Fruit fly (Drosophila melanogaster): Measurements from ENCODE around the gene Tango5.

Gene Tango5

dm6 chrX:10784812-10785638 is 20.8 kb upstream of the Tango5 start (continued):
- TF ChIP-seq Hr38 (GFP tag; optimal IDR thresholded peaks at IDR 0.05) (no peak), CG10631 (GFP tag; optimal IDR thresholded peaks at IDR 0.05) (no peak), Lpt (GFP tag; optimal IDR thresholded peaks at IDR 0.05) (no peak), Smox (GFP tag; optimal IDR thresholded peaks at IDR 0.05) (no peak), Met (GFP tag; optimal IDR thresholded peaks at IDR 0.05) (no peak), spab (GFP tag; optimal IDR thresholded peaks at IDR 0.05) (no peak), CG10669 (GFP tag; optimal IDR thresholded peaks at IDR 0.05) (no peak), CG7368 (GFP tag; optimal IDR thresholded peaks at IDR 0.05) (no peak), CG11762 (GFP tag; optimal IDR thresholded peaks at IDR 0.05; ENCODE audit: insufficient read depth) (peak; percentile 19), Eip78C (GFP tag) (peak; percentile 47), Ets21C (GFP tag; optimal IDR thresholded peaks at IDR 0.05) (no peak), CG15336 (GFP tag; IDR thresholded peaks at IDR 0.05) (no peak), acj6 (GFP tag; optimal IDR thresholded peaks at IDR 0.05) (no peak), eg (GFP tag; IDR thresholded peaks at IDR 0.05) (no peak), CG16779 (tag; optimal IDR thresholded peaks at IDR 0.05) (no peak), CG32006 (GFP tag; optimal IDR thresholded peaks at IDR 0.05) (peak; percentile 49), CG34406 (GFP tag; optimal IDR thresholded peaks at IDR 0.05) (no peak), CG6808 (GFP tag; optimal IDR thresholded peaks at IDR 0.05) (no peak), CG8319 (GFP tag; optimal IDR thresholded peaks at IDR 0.05) (no peak), CG6276 (GFP tag; optimal IDR thresholded peaks at IDR 0.05) (no peak), Sox15 (GFP tag; optimal IDR thresholded peaks at IDR 0.05) (no peak), net (GFP tag; optimal IDR thresholded peaks at IDR 0.05) (no peak)

dm6 chrX:10784330-10784778 is 20.1 kb upstream of the Tango5 start:
- TF ChIP-seq CG6163 (GFP tag; IDR thresholded peaks at IDR 0.05): peak; percentile 35; the same call in 1 of the 3 replicates
- no peak for TF ChIP-seq Ets21C (GFP tag; optimal IDR thresholded peaks at IDR 0.05)
- TF ChIP-seq Eip78C (GFP tag): peak; percentile 77
- peak; percentile 95 for TF ChIP-seq vri (GFP tag; optimal IDR thresholded peaks at IDR 0.05)
- TF ChIP-seq Met (GFP tag; optimal IDR thresholded peaks at IDR 0.05): peak; percentile 13
- TF ChIP-seq Eip93F (GFP tag; optimal IDR thresholded peaks at IDR 0.05): peak; percentile 29
- no peak for TF ChIP-seq CG8319 (GFP tag; optimal IDR thresholded peaks at IDR 0.05)
- peak; percentile 75 for TF ChIP-seq svp (GFP tag)
- TF ChIP-seq Sox102F (GFP tag; optimal IDR thresholded peaks at IDR 0.05): peak; percentile 47
- TF ChIP-seq CG8632 (GFP tag; optimal IDR thresholded peaks at IDR 0.05): no peak
- TF ChIP-seq CG6854 (GFP tag; optimal IDR thresholded peaks at IDR 0.05): peak; percentile 43

DNA sequence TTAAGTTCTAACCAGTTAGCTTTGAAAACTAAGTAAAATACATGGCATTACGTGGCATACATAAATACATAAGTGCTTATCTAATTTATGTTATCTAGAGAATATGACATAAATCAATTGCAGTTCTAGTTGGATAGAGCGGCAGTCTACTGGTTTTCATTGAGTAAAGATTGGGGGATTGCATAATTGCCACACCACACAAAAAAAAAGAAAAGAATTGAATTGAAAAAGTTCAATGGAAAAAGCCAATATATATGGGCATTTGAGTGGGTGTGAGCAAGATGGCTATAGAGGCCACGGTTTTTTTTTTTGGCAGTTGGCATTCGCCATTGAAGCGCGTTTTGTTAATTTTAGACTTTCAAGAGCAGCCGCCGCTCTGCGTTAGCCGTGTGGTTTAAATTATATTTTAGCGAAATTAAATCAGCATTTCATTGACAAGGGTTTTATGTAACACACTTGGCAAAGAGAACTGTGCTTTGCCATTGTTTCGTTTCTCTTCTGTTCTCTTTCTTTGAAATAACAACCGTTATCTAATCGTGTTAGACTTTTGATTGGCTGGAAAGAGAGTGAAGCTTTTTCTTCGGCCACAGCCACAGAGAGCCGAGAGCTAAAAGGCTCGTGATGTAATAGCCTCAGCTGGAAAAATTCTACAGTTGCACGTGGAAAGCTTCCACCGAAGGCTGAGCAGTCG is 19.3 kb upstream of the Tango5 start:
- TF ChIP-seq CG6808 (GFP tag; optimal IDR thresholded peaks at IDR 0.05) (no peak), Sox15 (GFP tag; optimal IDR thresholded peaks at IDR 0.05) (no peak), Ets96B (tag; optimal IDR thresholded peaks at IDR 0.05) (no peak), Eip93F (GFP tag; optimal IDR thresholded peaks at IDR 0.05) (no peak), CG6792 (GFP tag; optimal IDR thresholded peaks at IDR 0.05) (no peak), CG6276 (GFP tag; optimal IDR thresholded peaks at IDR 0.05) (no peak), Lpt (GFP tag; optimal IDR thresholded peaks at IDR 0.05) (no peak), Met (GFP tag; optimal IDR thresholded peaks at IDR 0.05) (no peak), dac (GFP tag; optimal IDR thresholded peaks at IDR 0.05) (no peak), CG8119 (GFP tag; IDR thresholded peaks at IDR 0.05) (no peak), Blimp-1 (GFP tag; optimal IDR thresholded peaks at IDR 0.05) (no peak), acj6 (GFP tag; optimal IDR thresholded peaks at IDR 0.05) (no peak), CG9139 (GFP tag; optimal IDR thresholded peaks at IDR 0.05) (no peak), Ets21C (GFP tag; optimal IDR thresholded peaks at IDR 0.05) (no peak), CG31627 (GFP tag; optimal IDR thresholded peaks at IDR 0.05) (no peak), svp (GFP tag) (peak; percentile 48), Eip78C (GFP tag) (peak; percentile 2), fd85E (GFP tag; optimal IDR thresholded peaks at IDR 0.05) (no peak), vri (GFP tag; optimal IDR thresholded peaks at IDR 0.05) (peak; percentile 97)
